Fruit fly (Drosophila melanogaster) whole organism, adult: ENCODE data around the gene CG15772.
A peak's percentile ranks its signal among the peaks of the same experiment; 100 is the strongest.

Experiments
- CG11617 ChIP-seq: fragments of 200-800 bp; sonication (Bioruptor generic); optimal IDR thresholded peaks from 2 replicates; lab custom pipeline; 2017; ENCODE audit warnings: mild to moderate bottlenecking, missing biosample characterization, missing genetic modification reagents, missing genetic modification characterization
- CG12768 ChIP-seq: fragments of 200-800 bp; sonication (Bioruptor generic); optimal IDR thresholded peaks from 2 replicates; lab custom pipeline; 2017; ENCODE audit warnings: missing biosample characterization, missing genetic modification characterization, mild to moderate bottlenecking, moderate library complexity, missing genetic modification reagents
- CG14711 ChIP-seq: fragments of 200-800 bp; sonication (Bioruptor generic); optimal IDR thresholded peaks from 2 replicates; lab custom pipeline; 2018; ENCODE audit warnings: missing biosample characterization, mild to moderate bottlenecking, missing genetic modification characterization, moderate library complexity
- CG1620 ChIP-seq: fragments of 200-800 bp; sonication (Bioruptor generic); optimal IDR thresholded peaks from 2 replicates; lab custom pipeline; 2016; ENCODE audit warnings: missing biosample characterization, missing genetic modification characterization
- CG33017 ChIP-seq: fragments of 200-800 bp; sonication (Bioruptor generic); optimal IDR thresholded peaks from 2 replicates; lab custom pipeline; 2018; ENCODE audit warnings: missing biosample characterization, mild to moderate bottlenecking, missing genetic modification characterization, moderate library complexity
- CG5204 ChIP-seq: fragments of 200-800 bp; sonication (Bioruptor generic); optimal IDR thresholded peaks from 2 replicates; lab custom pipeline; 2016; ENCODE audit warnings: missing biosample characterization, missing genetic modification characterization
- CG7045 ChIP-seq: fragments of 200-800 bp; sonication (Bioruptor generic); optimal IDR thresholded peaks from 2 replicates; lab custom pipeline; 2017; ENCODE audit warnings: missing biosample characterization, mild to moderate bottlenecking, missing genetic modification characterization
- CG7101 ChIP-seq: fragments of 200-800 bp; sonication (Bioruptor generic); optimal IDR thresholded peaks from 2 replicates; lab custom pipeline; 2018; ENCODE audit warnings: missing biosample characterization, mild to moderate bottlenecking, missing genetic modification characterization, moderate library complexity
- Clk ChIP-seq: fragments of 200-800 bp; sonication (Bioruptor generic); optimal IDR thresholded peaks from 2 replicates; lab custom pipeline; 2017; ENCODE audit warnings: missing biosample characterization, missing genetic modification characterization
- Crg-1 ChIP-seq: fragments of 200-800 bp; sonication (Bioruptor generic); optimal IDR thresholded peaks from 2 replicates; lab custom pipeline; 2016; ENCODE audit warnings: missing biosample characterization, missing genetic modification characterization
- Hr96 ChIP-seq: fragments of 200-800 bp; sonication (Bioruptor generic); optimal IDR thresholded peaks from 2 replicates; lab custom pipeline; 2016; ENCODE audit warnings: missing biosample characterization, missing genetic modification characterization
- Mnt ChIP-seq: fragments of 200-800 bp; sonication (Bioruptor generic); optimal IDR thresholded peaks from 2 replicates; lab custom pipeline; 2016; ENCODE audit warnings: missing biosample characterization, mild to moderate bottlenecking, missing genetic modification characterization
- bab1 ChIP-seq: fragments of 200-800 bp; sonication (Bioruptor generic); optimal IDR thresholded peaks from 3 replicates; lab custom pipeline; 2019; ENCODE audit warnings: missing biosample characterization, mild to moderate bottlenecking, missing genetic modification characterization, moderate library complexity
- cic ChIP-seq: fragments of 200-800 bp; sonication (Bioruptor generic); optimal IDR thresholded peaks from 2 replicates; lab custom pipeline; 2017; ENCODE audit warnings: missing biosample characterization, mild to moderate bottlenecking, missing genetic modification characterization, moderate library complexity
- cnc ChIP-seq, 2 experiments: fragments of >200 bp; optimal IDR thresholded peaks; 2 replicates each; lab custom pipeline; 2017
- kay ChIP-seq: fragments of 200-800 bp; sonication (Bioruptor generic); peaks from one replicate; lab custom pipeline; 2016; ENCODE audit warnings: missing biosample characterization, missing genetic modification characterization, borderline replicate concordance
- ovo ChIP-seq: fragments of 200-800 bp; sonication (Bioruptor generic); optimal IDR thresholded peaks from 2 replicates; lab custom pipeline; 2016; ENCODE audit warnings: missing biosample characterization, missing genetic modification characterization
- pad ChIP-seq: fragments of 200-800 bp; sonication (Bioruptor generic); optimal IDR thresholded peaks from 3 replicates; lab custom pipeline; 2017; ENCODE audit warnings: missing biosample characterization, missing genetic modification characterization, mild to moderate bottlenecking, moderate library complexity, missing genetic modification reagents
- tj ChIP-seq: fragments of 200-800 bp; sonication (Bioruptor generic); optimal IDR thresholded peaks from 3 replicates; lab custom pipeline; 2017; ENCODE audit warnings: missing biosample characterization, mild to moderate bottlenecking, missing genetic modification characterization, moderate library complexity
- toe ChIP-seq: fragments of 200-800 bp; sonication (Bioruptor generic); optimal IDR thresholded peaks from 2 replicates; lab custom pipeline; 2016; ENCODE audit warnings: missing biosample characterization, missing genetic modification characterization

The CG15772 gene

dm6 chrX:5752838-5753237 lies 789 bp downstream of the CG15772 start:
- no peak for TF ChIP-seq CG14711 (tag; lab: Kevin White, UChicago)
- no peak for TF ChIP-seq CG33017 (tag; lab: Kevin White, UChicago)
- no peak for TF ChIP-seq cic (GFP tag; lab: Kevin White, UChicago)
- no peak for TF ChIP-seq kay (GFP tag; lab: Kevin White, UChicago)

dm6 chrX:5754837-5755828 lies 3.1 kb downstream of the CG15772 start, which contains the start of the genes lin-52 and CG15771:
Gene lin-52 (minus strand): TSS chrX:5754958.
Gene CG15771 (plus strand): TSS chrX:5755574.
- TF ChIP-seq Hr96 (GFP tag; lab: Kevin White, UChicago), result peak; percentile 91
- peak; percentile 97 for TF ChIP-seq bab1
- TF ChIP-seq CG14711 (tag; lab: Kevin White, UChicago), result peak; percentile 92
- no peak for TF ChIP-seq cnc (optimal IDR thresholded peaks at IDR 0.05; lab: Kevin White, UChicago)
- TF ChIP-seq CG5204 (GFP tag; lab: Kevin White, UChicago), result peak; percentile 90
- TF ChIP-seq CG11617 (GFP tag; lab: Kevin White, UChicago), result peak; percentile 99
- peak; percentile 92 for TF ChIP-seq Clk (GFP tag; lab: Kevin White, UChicago)
- peak; percentile 100 for TF ChIP-seq Mnt (GFP tag; lab: Kevin White, UChicago)
- peak; percentile 94 for TF ChIP-seq CG7045
- peak; percentile 93 for TF ChIP-seq tj (GFP tag; lab: Kevin White, UChicago)
- peak; percentile 93 for TF ChIP-seq CG33017 (tag; lab: Kevin White, UChicago)
- TF ChIP-seq CG12768, result peak; percentile 95
- peak; percentile 95 for TF ChIP-seq kay (GFP tag; lab: Kevin White, UChicago)
- peak; percentile 97 for TF ChIP-seq CG7101
- TF ChIP-seq cic (GFP tag; lab: Kevin White, UChicago), result peak; percentile 89
- peak; percentile 92 for TF ChIP-seq CG1620
- TF ChIP-seq toe (GFP tag; lab: Kevin White, UChicago), result peak; percentile 85
- TF ChIP-seq ovo (GFP tag; lab: Kevin White, UChicago), result peak; percentile 98
- peak; percentile 93 for TF ChIP-seq pad (GFP tag; lab: Kevin White, UChicago)
- peak; percentile 87 for TF ChIP-seq Crg-1

dm6 chrX:5756146-5756545 lies 4.1 kb downstream of the CG15772 start:
- TF ChIP-seq CG11617 (GFP tag; lab: Kevin White, UChicago) (no peak), CG1620 (no peak), pad (GFP tag; lab: Kevin White, UChicago) (no peak), Crg-1 (no peak), bab1 (no peak), CG14711 (tag; lab: Kevin White, UChicago) (no peak), toe (GFP tag; lab: Kevin White, UChicago) (no peak), Hr96 (GFP tag; lab: Kevin White, UChicago) (no peak), CG5204 (GFP tag; lab: Kevin White, UChicago) (no peak), kay (GFP tag; lab: Kevin White, UChicago) (no peak), cic (GFP tag; lab: Kevin White, UChicago) (no peak), ovo (GFP tag; lab: Kevin White, UChicago) (no peak), CG7101 (no peak), CG12768 (no peak), Clk (GFP tag; lab: Kevin White, UChicago) (no peak), CG7045 (no peak), cnc (optimal IDR thresholded peaks at IDR 0.05; lab: Kevin White, UChicago) (no peak)

- no peak for TF ChIP-seq Hr96 (GFP tag; lab: Kevin White, UChicago)
- TF ChIP-seq CG1620, result no peak
- no peak for TF ChIP-seq kay (GFP tag; lab: Kevin White, UChicago)
- TF ChIP-seq CG11617 (GFP tag; lab: Kevin White, UChicago), result no peak
Observed at dm6 chrX:5763443-5764000, 11.5 kb downstream of the CG15772 start.

dm6 chrX:5764001-5764892 lies 12.2 kb downstream of the CG15772 start, which contains the start of the genes MAPk-Ak2 and CG42699:
Gene MAPk-Ak2 (minus strand): TSS chrX:5764203.
Gene CG42699 (plus strand): TSS chrX:5764553.
- TF ChIP-seq Hr96 (GFP tag; lab: Kevin White, UChicago) (no peak), CG12768 (peak; percentile 86), CG5204 (GFP tag; lab: Kevin White, UChicago) (no peak), CG7045 (peak; percentile 59), toe (GFP tag; lab: Kevin White, UChicago) (peak; percentile 52), kay (GFP tag; lab: Kevin White, UChicago) (peak; percentile 85), CG11617 (GFP tag; lab: Kevin White, UChicago) (peak; percentile 90), CG33017 (tag; lab: Kevin White, UChicago) (peak; percentile 56), cic (GFP tag; lab: Kevin White, UChicago) (peak; percentile 89), bab1 (peak; percentile 63), CG1620 (peak; percentile 95), CG14711 (tag; lab: Kevin White, UChicago) (peak; percentile 70), ovo (GFP tag; lab: Kevin White, UChicago) (peak; percentile 98), cnc (optimal IDR thresholded peaks at IDR 0.05; lab: Kevin White, UChicago) (no peak), Mnt (GFP tag; lab: Kevin White, UChicago) (peak; percentile 94), CG7101 (peak; percentile 90), Crg-1 (peak; percentile 97), Clk (GFP tag; lab: Kevin White, UChicago) (peak; percentile 28), tj (GFP tag; lab: Kevin White, UChicago) (peak; percentile 59), pad (GFP tag; lab: Kevin White, UChicago) (peak; percentile 77)
